Fruit fly (Drosophila melanogaster): ENCODE data around the gene Lcp65Ag1.

The Lcp65Ag1 gene

dm6 chr3L:6133546-6133945, 1.5 kb downstream of the Lcp65Ag1 start, which contains the start of gene Lcp65Ag2:
Gene Lcp65Ag2, minus strand, starts transcription at chr3L:6133593.
- TF ChIP-seq h (optimal IDR thresholded peaks at IDR 0.05) (no peak), psq (optimal IDR thresholded peaks at IDR 0.05) (no peak), Sin3A (optimal IDR thresholded peaks at IDR 0.05) (no peak), Myc (optimal IDR thresholded peaks at IDR 0.05) (no peak), insv (optimal IDR thresholded peaks at IDR 0.05) (no peak), ttk (optimal IDR thresholded peaks at IDR 0.05) (no peak)

- TF ChIP-seq Myc (optimal IDR thresholded peaks at IDR 0.05) (no peak), psq (optimal IDR thresholded peaks at IDR 0.05) (no peak), Sin3A (optimal IDR thresholded peaks at IDR 0.05) (no peak), insv (optimal IDR thresholded peaks at IDR 0.05) (no peak), h (optimal IDR thresholded peaks at IDR 0.05) (no peak), ttk (optimal IDR thresholded peaks at IDR 0.05) (no peak)
These were observed 3.1 kb downstream of the Lcp65Ag1 start, which contains the start of gene Cpr65Au for dm6 chr3L:6132009-6132408. Gene Cpr65Au, minus strand, starts transcription at chr3L:6132109.

DNA sequence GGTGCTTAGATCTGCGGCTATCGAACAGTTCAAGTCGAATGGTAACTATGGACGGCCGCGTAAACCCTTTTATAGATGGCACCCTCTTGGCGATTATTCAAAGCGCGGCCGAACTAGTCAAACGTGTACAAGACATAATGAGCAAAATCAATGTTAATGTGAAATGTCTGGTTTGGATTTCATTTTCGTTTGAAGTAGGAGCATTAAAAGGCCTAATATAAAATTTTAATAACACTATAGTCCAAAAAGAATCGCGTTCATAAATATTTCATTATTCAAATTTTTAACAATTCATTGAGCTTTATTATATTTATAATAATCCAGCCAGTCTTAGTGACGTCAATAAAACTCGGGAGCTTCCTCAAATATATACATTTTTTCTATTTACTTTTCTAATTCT, 4.1 kb downstream of the Lcp65Ag1 start, which contains the start of gene Lcp65Ag3:
Lcp65Ag3 (minus strand) TSS at position 46 of the 400 bp plus-strand sequence.
- TF ChIP-seq psq (optimal IDR thresholded peaks at IDR 0.05), result no peak
- no peak for TF ChIP-seq Myc (optimal IDR thresholded peaks at IDR 0.05)
- TF ChIP-seq h (optimal IDR thresholded peaks at IDR 0.05), result no peak
- no peak for TF ChIP-seq insv (optimal IDR thresholded peaks at IDR 0.05)
- no peak for TF ChIP-seq Sin3A (optimal IDR thresholded peaks at IDR 0.05)
- no peak for TF ChIP-seq ttk (optimal IDR thresholded peaks at IDR 0.05)

- no peak for TF ChIP-seq h (optimal IDR thresholded peaks at IDR 0.05)
- TF ChIP-seq psq (optimal IDR thresholded peaks at IDR 0.05), result no peak
- no peak for TF ChIP-seq insv (optimal IDR thresholded peaks at IDR 0.05)
- no peak for TF ChIP-seq Sin3A (optimal IDR thresholded peaks at IDR 0.05)
- TF ChIP-seq Myc (optimal IDR thresholded peaks at IDR 0.05), result no peak
- TF ChIP-seq ttk (optimal IDR thresholded peaks at IDR 0.05), result no peak
These were observed 5.5 kb downstream of the Lcp65Ag1 start for dm6 chr3L:6129591-6129990.

DNA sequence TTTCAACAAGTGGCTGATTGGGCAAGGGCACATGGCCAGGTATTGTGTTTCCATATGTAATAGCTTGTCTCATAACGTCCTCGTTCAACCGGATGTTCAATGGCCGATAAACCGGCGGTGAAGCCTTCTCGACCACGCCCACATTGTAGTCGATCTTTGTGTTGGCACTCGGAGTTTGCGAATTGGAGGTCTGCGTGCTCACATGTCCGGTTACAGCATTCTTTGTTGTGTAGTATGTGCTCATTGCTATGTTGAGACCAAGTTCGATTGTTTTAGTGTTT, 9.7 kb downstream of the Lcp65Ag1 start:
- no peak for TF ChIP-seq psq (optimal IDR thresholded peaks at IDR 0.05)
- TF ChIP-seq Sin3A (optimal IDR thresholded peaks at IDR 0.05), result no peak
- no peak for TF ChIP-seq Myc (optimal IDR thresholded peaks at IDR 0.05)
- no peak for TF ChIP-seq ttk (optimal IDR thresholded peaks at IDR 0.05)
- no peak for TF ChIP-seq insv (optimal IDR thresholded peaks at IDR 0.05)
- TF ChIP-seq h (optimal IDR thresholded peaks at IDR 0.05), result no peak

- TF ChIP-seq Sin3A (optimal IDR thresholded peaks at IDR 0.05) (no peak), h (optimal IDR thresholded peaks at IDR 0.05) (no peak), psq (optimal IDR thresholded peaks at IDR 0.05) (no peak), ttk (optimal IDR thresholded peaks at IDR 0.05) (no peak), insv (optimal IDR thresholded peaks at IDR 0.05) (no peak)
These were observed 10.3 kb downstream of the Lcp65Ag1 start for dm6 chr3L:6124616-6125408.

dm6 chr3L:6116881-6117280, 18.2 kb downstream of the Lcp65Ag1 start:
- TF ChIP-seq Myc (optimal IDR thresholded peaks at IDR 0.05), result no peak
- no peak for TF ChIP-seq h (optimal IDR thresholded peaks at IDR 0.05)
- no peak for TF ChIP-seq Sin3A (optimal IDR thresholded peaks at IDR 0.05)
- TF ChIP-seq insv (optimal IDR thresholded peaks at IDR 0.05), result no peak
- no peak for TF ChIP-seq ttk (optimal IDR thresholded peaks at IDR 0.05)
- TF ChIP-seq psq (optimal IDR thresholded peaks at IDR 0.05), result no peak

dm6 chr3L:6115505-6115904, 19.6 kb downstream of the Lcp65Ag1 start:
- TF ChIP-seq h (optimal IDR thresholded peaks at IDR 0.05) (no peak), Myc (optimal IDR thresholded peaks at IDR 0.05) (no peak), psq (optimal IDR thresholded peaks at IDR 0.05) (no peak), ttk (optimal IDR thresholded peaks at IDR 0.05) (no peak), Sin3A (optimal IDR thresholded peaks at IDR 0.05) (no peak), insv (optimal IDR thresholded peaks at IDR 0.05) (no peak)

DNA sequence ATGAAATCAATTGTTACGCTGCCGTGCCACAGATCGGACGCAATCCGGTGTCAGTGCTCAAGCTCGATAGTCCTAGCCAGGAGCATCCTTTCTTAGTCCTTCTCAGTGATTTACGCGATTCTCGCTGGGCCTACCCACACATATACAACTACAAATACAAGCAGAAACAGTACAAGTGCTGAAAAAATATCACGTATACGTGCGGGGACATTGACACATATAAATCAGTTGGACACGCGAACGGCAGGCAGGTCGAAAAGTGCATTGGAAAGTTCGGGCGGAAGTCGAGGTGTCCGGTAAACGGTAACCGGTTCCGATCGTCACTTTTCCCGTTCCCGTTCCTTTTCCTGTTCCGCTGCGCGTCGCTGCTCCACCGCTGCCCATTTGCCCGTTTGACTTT, 23.6 kb downstream of the Lcp65Ag1 start:
- no peak for TF ChIP-seq insv (optimal IDR thresholded peaks at IDR 0.05)
- no peak for TF ChIP-seq Myc (optimal IDR thresholded peaks at IDR 0.05)
- TF ChIP-seq ttk (optimal IDR thresholded peaks at IDR 0.05), result no peak
- no peak for TF ChIP-seq Sin3A (optimal IDR thresholded peaks at IDR 0.05)
- TF ChIP-seq psq (optimal IDR thresholded peaks at IDR 0.05), result no peak
- no peak for TF ChIP-seq h (optimal IDR thresholded peaks at IDR 0.05)

dm6 chr3L:6110673-6111449, 24.2 kb downstream of the Lcp65Ag1 start:
- TF ChIP-seq Sin3A (optimal IDR thresholded peaks at IDR 0.05), result no peak
- no peak for TF ChIP-seq Myc (optimal IDR thresholded peaks at IDR 0.05)
- no peak for TF ChIP-seq h (optimal IDR thresholded peaks at IDR 0.05)
- no peak for TF ChIP-seq ttk (optimal IDR thresholded peaks at IDR 0.05)
- TF ChIP-seq psq (optimal IDR thresholded peaks at IDR 0.05), result no peak

DNA sequence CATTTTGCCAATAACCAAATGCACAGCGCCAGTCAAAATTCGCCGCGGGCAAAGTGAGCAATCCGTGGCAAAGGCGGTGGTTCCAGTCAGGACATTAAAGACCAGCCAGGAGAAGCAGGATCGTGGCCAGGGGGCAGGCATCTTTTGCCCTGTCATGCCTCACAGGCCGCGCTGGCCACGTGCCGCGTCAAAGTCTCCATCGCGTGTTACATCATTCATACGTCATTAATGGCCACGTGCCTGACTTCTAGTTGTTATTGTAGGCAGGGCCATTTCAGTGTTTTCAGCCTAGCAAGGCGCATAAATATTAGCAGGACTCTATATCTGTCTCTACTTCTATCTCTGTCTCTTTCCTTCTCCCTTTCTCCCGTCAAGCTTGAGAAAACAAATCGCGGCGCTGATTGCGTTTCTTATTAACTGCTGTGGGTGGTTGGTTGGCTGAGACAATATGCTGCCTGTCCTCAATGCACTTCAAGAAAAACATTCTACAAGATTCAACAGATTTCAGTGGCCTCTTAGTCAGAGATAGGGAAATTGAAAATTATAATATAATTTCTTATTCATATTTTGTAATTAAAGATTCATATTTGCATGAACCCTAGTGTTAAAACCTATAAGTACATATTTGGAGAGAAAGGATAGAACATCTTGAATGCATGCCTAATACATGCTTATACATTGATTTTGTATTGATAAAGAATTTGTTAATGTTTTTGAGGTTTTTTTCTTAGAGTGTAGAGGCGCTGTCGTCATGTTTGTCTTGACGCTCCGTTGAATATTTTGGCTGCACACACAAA, 26.6 kb downstream of the Lcp65Ag1 start:
- TF ChIP-seq Sin3A (optimal IDR thresholded peaks at IDR 0.05) (no peak), Myc (optimal IDR thresholded peaks at IDR 0.05) (no peak), h (optimal IDR thresholded peaks at IDR 0.05) (no peak), insv (optimal IDR thresholded peaks at IDR 0.05) (no peak), ttk (optimal IDR thresholded peaks at IDR 0.05) (no peak), psq (optimal IDR thresholded peaks at IDR 0.05) (no peak)
